Worm (Caenorhabditis elegans) whole organism, L2 larva: ENCODE results near the gene sysm-1.

ENCODE experiments used
- F13H6.1 ChIP-seq: sonication (generic microtip); optimal IDR thresholded peaks from 2 replicates; lab custom pipeline; 2016; ENCODE audit warnings: missing genetic modification characterization, missing compliant biosample characterization
- aly-2 ChIP-seq: fragments of 150-350 bp; optimal IDR thresholded peaks from 2 replicates; lab custom pipeline; 2014; ENCODE audit warnings: missing biosample characterization, missing genetic modification characterization
- ama-1 ChIP-seq: fragments of 150-350 bp; optimal IDR thresholded peaks from 2 replicates; lab custom pipeline; 2018; ENCODE audit warnings: inconsistent platforms
- egl-27 ChIP-seq: sonication (generic microtip); optimal IDR thresholded peaks from 3 replicates; lab custom pipeline; 2017; ENCODE audit warnings: missing biosample characterization, missing genetic modification reagents, missing genetic modification characterization
- elt-1 ChIP-seq: fragments of 150-350 bp; optimal IDR thresholded peaks from 2 replicates; lab custom pipeline; 2014; ENCODE audit warnings: missing biosample characterization, missing genetic modification characterization
- lsy-2 ChIP-seq, 2 experiments: fragments of 150-350 bp in 1 of 2; sonication (generic microtip) in 1 of 2; optimal IDR thresholded peaks; 2 replicates each; lab custom pipeline; 2014 to 2017; ENCODE audit warnings: missing biosample characterization in 2 of 2, missing genetic modification characterization in 2 of 2
- nhr-23 ChIP-seq: fragments of 150-350 bp; optimal IDR thresholded peaks from 2 replicates; lab custom pipeline; 2014; ENCODE audit warnings: missing biosample characterization, missing genetic modification reagents, missing genetic modification characterization
- nhr-237 ChIP-seq: fragments of 150-350 bp; optimal IDR thresholded peaks from 2 replicates; lab custom pipeline; 2014; ENCODE audit warnings: missing biosample characterization, missing genetic modification characterization
- snpc-4 ChIP-seq: fragments of 150-350 bp; optimal IDR thresholded peaks from 2 replicates; lab custom pipeline; 2014; ENCODE audit warnings: missing biosample characterization, missing genetic modification characterization
- unc-39 ChIP-seq: fragments of 150-350 bp; optimal IDR thresholded peaks from 2 replicates; lab custom pipeline; 2014; ENCODE audit warnings: missing biosample characterization, missing genetic modification characterization
- unc-62 ChIP-seq: fragments of 150-350 bp; optimal IDR thresholded peaks from 2 replicates; lab custom pipeline; 2014; ENCODE audit warnings: missing biosample characterization, missing genetic modification reagents, missing genetic modification characterization

- TF ChIP-seq snpc-4 (tag; lab: Kevin White, UChicago) (no peak), unc-62 (GFP tag; lab: Kevin White, UChicago) (no peak), aly-2 (tag; lab: Kevin White, UChicago) (no peak), egl-27 (tag; lab: Kevin White, UChicago) (no peak), nhr-237 (tag; lab: Kevin White, UChicago) (no peak), F13H6.1 (tag; lab: Kevin White, UChicago) (no peak), ama-1 (no peak), lsy-2 (tag; optimal IDR thresholded peaks at IDR 0.05; lab: Kevin White, UChicago) (peak in 1 of 2 experiments; percentile 41), elt-1 (no peak), unc-39 (tag; lab: Kevin White, UChicago) (no peak), nhr-23 (tag; lab: Kevin White, UChicago) (no peak)
These were observed 25.4 kb upstream of the sysm-1 start, which contains the start of gene dnj-23 for ce11 chrII:9108443-9108842.
